Worm (Caenorhabditis elegans) whole organism, midembryonic: ENCODE measurements around the gene egg-1.

Experiments used
- T22C8.4 ChIP-seq: fragments of 200-800 bp; sonication (Bioruptor generic); IDR thresholded peaks from 2 replicates; pipeline ENCODE4 v1.3.6; 2022; ENCODE audit warnings: missing genetic modification characterization, missing compliant biosample characterization
- flt-1 ChIP-seq: fragments of 200-800 bp; sonication (Bioruptor generic); IDR thresholded peaks from 2 replicates; pipeline ENCODE4 v1.3.6; 2022; ENCODE audit warnings: missing genetic modification characterization, missing compliant biosample characterization
- klf-2 ChIP-seq: fragments of 200-800 bp; sonication (Bioruptor generic); conservative IDR thresholded peaks from 2 replicates; pipeline ENCODE4 v1.3.6; 2022; ENCODE audit warnings: missing genetic modification reagents, missing genetic modification characterization, missing compliant biosample characterization
- med-1 ChIP-seq: sonication (generic microtip); optimal IDR thresholded peaks from 2 replicates; lab custom pipeline; 2017; ENCODE audit warnings: missing genetic modification characterization, mild to moderate bottlenecking, missing compliant biosample characterization, antibody characterized with exemption, missing genetic modification reagents; ENCODE audit not compliant: insufficient read depth
- ref-1 ChIP-seq: fragments of 200-800 bp; sonication (Bioruptor generic); conservative IDR thresholded peaks from 2 replicates; pipeline ENCODE4 v1.3.6; 2022; ENCODE audit warnings: missing genetic modification reagents, missing genetic modification characterization, missing compliant biosample characterization
- tab-1 ChIP-seq: fragments of 200-800 bp; sonication (Bioruptor generic); IDR thresholded peaks from 2 replicates; pipeline ENCODE4 v1.3.6; 2022; ENCODE audit warnings: missing genetic modification characterization, missing compliant biosample characterization

DNA sequence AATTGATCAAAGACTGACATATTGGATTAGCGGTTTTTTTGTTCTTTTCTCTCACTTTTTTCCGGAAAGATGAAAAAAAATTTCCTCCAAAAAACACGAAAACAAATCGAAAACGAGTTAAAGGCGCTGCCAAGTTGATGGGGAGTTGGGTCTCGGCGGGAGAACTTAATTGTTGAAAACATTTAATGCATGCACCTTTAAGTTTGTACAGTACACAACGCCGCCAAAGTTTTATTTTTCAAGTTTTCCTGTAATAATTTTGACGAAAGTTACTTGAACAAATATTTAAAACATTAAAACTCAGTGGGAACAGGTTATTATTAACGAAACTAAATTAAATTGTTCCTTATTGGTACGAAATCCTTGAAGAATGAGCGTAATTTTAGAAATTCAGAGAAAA, 26.5 kb upstream of the egg-1 start:
- TF ChIP-seq T22C8.4 (no peak), ref-1 (no peak), klf-2 (GFP tag; lab: Robert Waterston, UW) (no peak), med-1 (GFP tag; lab: Kevin White, UChicago) (no peak), tab-1 (GFP tag; lab: Robert Waterston, UW) (no peak), flt-1 (no peak)
